Worm (Caenorhabditis elegans) whole organism, L4 larva: ENCODE data around the gene pzf-1.
"Not testable (repeated sequence)": the region's sequence is repeated elsewhere in the genome, so short reads cannot be mapped to it uniquely, and the experiment has no call there.

Experiments used
- F10B5.3 ChIP-seq: sonication (generic microtip); optimal IDR thresholded peaks from 2 replicates; lab custom pipeline; 2016; ENCODE audit warnings: mild to moderate bottlenecking, missing genetic modification characterization, missing compliant biosample characterization
- F26F4.8 ChIP-seq: fragments of 200-800 bp; sonication (Bioruptor generic); conservative IDR thresholded peaks from 2 replicates; pipeline ENCODE4 v1.3.6; 2022; ENCODE audit warnings: missing genetic modification characterization, missing compliant biosample characterization
- ZK337.2 ChIP-seq: fragments of 200-800 bp; sonication (Bioruptor generic); IDR thresholded peaks from 2 replicates; pipeline ENCODE4 v1.3.6; 2022; ENCODE audit warnings: missing genetic modification reagents, missing genetic modification characterization, missing compliant biosample characterization
- aly-2 ChIP-seq: sonication (generic microtip); optimal IDR thresholded peaks from 2 replicates; lab custom pipeline; 2018; ENCODE audit warnings: missing biosample characterization, missing genetic modification characterization
- ceh-28 ChIP-seq: fragments of 150-350 bp; optimal IDR thresholded peaks from 2 replicates; lab custom pipeline; 2014; ENCODE audit warnings: missing biosample characterization, missing genetic modification reagents, missing genetic modification characterization
- ceh-32 ChIP-seq: sonication (generic microtip); optimal IDR thresholded peaks from 2 replicates; lab custom pipeline; 2016; ENCODE audit warnings: mild to moderate bottlenecking, missing genetic modification characterization, missing compliant biosample characterization; ENCODE audit not compliant: poor library complexity
- ceh-44 ChIP-seq: fragments of 200-800 bp; sonication (Bioruptor generic); IDR thresholded peaks from 2 replicates; pipeline ENCODE4 v1.3.6; 2022; ENCODE audit warnings: missing genetic modification reagents, missing genetic modification characterization, missing compliant biosample characterization
- cey-2 ChIP-seq: sonication (generic microtip); optimal IDR thresholded peaks from 3 replicates; lab custom pipeline; 2017; ENCODE audit warnings: missing genetic modification characterization, mild to moderate bottlenecking, missing compliant biosample characterization, antibody characterized with exemption, borderline replicate concordance; ENCODE audit not compliant: insufficient read depth
- ctbp-1 ChIP-seq: fragments of 200-800 bp; sonication (Bioruptor generic); IDR thresholded peaks from 2 replicates; pipeline ENCODE4 v1.3.6; 2022; ENCODE audit warnings: missing genetic modification reagents, missing genetic modification characterization, missing compliant biosample characterization
- daf-16 ChIP-seq, 3 experiments: sonication (generic microtip); optimal IDR thresholded peaks; 2 replicates each; lab custom pipeline; 2016 to 2017; ENCODE audit warnings: missing genetic modification characterization in 3 of 3, missing genetic modification reagents in 3 of 3, mild to moderate bottlenecking in 2 of 3, missing compliant biosample characterization in 2 of 3, missing biosample characterization in 1 of 3, moderate library complexity in 1 of 3
- daf-19 ChIP-seq: fragments of 200-800 bp; sonication (Bioruptor generic); conservative IDR thresholded peaks from 2 replicates; pipeline ENCODE4 v1.3.6; 2022; ENCODE audit warnings: missing genetic modification characterization, missing compliant biosample characterization
- daf-8 ChIP-seq: fragments of 200-800 bp; sonication (Bioruptor generic); IDR thresholded peaks from 2 replicates; pipeline ENCODE4 v1.3.6; 2022; ENCODE audit warnings: missing genetic modification characterization, missing compliant biosample characterization
- dmd-6 ChIP-seq: fragments of 200-800 bp; sonication (Bioruptor generic); IDR thresholded peaks from 2 replicates; pipeline ENCODE4 v1.3.6; 2022; ENCODE audit warnings: missing genetic modification reagents, missing genetic modification characterization, missing compliant biosample characterization
- duxl-1 ChIP-seq: sonication (generic microtip); optimal IDR thresholded peaks from 2 replicates; lab custom pipeline; 2016; ENCODE audit warnings: mild to moderate bottlenecking, missing genetic modification characterization, moderate library complexity, missing compliant biosample characterization; ENCODE audit not compliant: poor library complexity
- egl-43 ChIP-seq: fragments of 200-800 bp; sonication (Bioruptor generic); IDR thresholded peaks from 2 replicates; pipeline ENCODE4 v1.3.6; 2022; ENCODE audit warnings: missing genetic modification reagents, missing genetic modification characterization, missing compliant biosample characterization
- hif-1 ChIP-seq, 2 experiments: sonication (generic microtip); optimal IDR thresholded peaks; 2 replicates each; lab custom pipeline; 2016 to 2017; ENCODE audit warnings: missing compliant biosample characterization in 2 of 2, missing genetic modification characterization in 2 of 2, missing genetic modification reagents in 2 of 2, missing genotype in 2 of 2, mild to moderate bottlenecking in 1 of 2
- hlh-11 ChIP-seq: fragments of 200-800 bp; sonication (Bioruptor generic); optimal IDR thresholded peaks from 2 replicates; lab custom pipeline; 2018; ENCODE audit warnings: mild to moderate bottlenecking, missing genetic modification characterization, missing compliant biosample characterization
- jun-1 ChIP-seq: fragments of 150-350 bp; optimal IDR thresholded peaks from 2 replicates; lab custom pipeline; 2014; ENCODE audit warnings: missing biosample characterization, missing genetic modification reagents, missing genetic modification characterization
- lin-38 ChIP-seq: fragments of 200-800 bp; sonication (Bioruptor generic); IDR thresholded peaks from 2 replicates; pipeline ENCODE4 v1.3.6; 2022; ENCODE audit warnings: missing genetic modification reagents, missing genetic modification characterization, missing compliant biosample characterization
- lin-39 ChIP-seq: fragments of 150-350 bp; optimal IDR thresholded peaks from 2 replicates; lab custom pipeline; 2014; ENCODE audit warnings: missing biosample characterization, missing genetic modification reagents, missing genetic modification characterization
- lir-3 ChIP-seq: sonication (generic microtip); optimal IDR thresholded peaks from 2 replicates; lab custom pipeline; 2016; ENCODE audit warnings: mild to moderate bottlenecking, missing genetic modification characterization, missing compliant biosample characterization
- lsy-2 ChIP-seq, 2 experiments: fragments of 150-350 bp in 1 of 2; sonication (generic microtip) in 1 of 2; optimal IDR thresholded peaks; 2 replicates each; lab custom pipeline; 2014 to 2017; ENCODE audit warnings: missing biosample characterization in 2 of 2, missing genetic modification characterization in 2 of 2
- nhr-102 ChIP-seq: sonication (generic microtip); optimal IDR thresholded peaks from 2 replicates; lab custom pipeline; 2016; ENCODE audit warnings: mild to moderate bottlenecking, missing genetic modification characterization, moderate library complexity, missing compliant biosample characterization
- nhr-11 ChIP-seq: fragments of 150-350 bp; optimal IDR thresholded peaks from 2 replicates; lab custom pipeline; 2014; ENCODE audit warnings: missing biosample characterization, missing genetic modification characterization
- nhr-25 ChIP-seq: sonication (generic microtip); optimal IDR thresholded peaks from 2 replicates; lab custom pipeline; 2017; ENCODE audit warnings: missing genetic modification characterization, mild to moderate bottlenecking, missing compliant biosample characterization, antibody characterized with exemption, moderate library complexity, borderline replicate concordance; ENCODE audit not compliant: insufficient read depth
- nhr-28 ChIP-seq: fragments of 150-350 bp; optimal IDR thresholded peaks from 2 replicates; lab custom pipeline; 2014; ENCODE audit warnings: missing biosample characterization, missing genetic modification characterization
- nhr-6 ChIP-seq: fragments of 150-350 bp; optimal IDR thresholded peaks from 2 replicates; lab custom pipeline; 2014; ENCODE audit warnings: missing biosample characterization, missing genetic modification characterization
- nhr-76 ChIP-seq: fragments of 150-350 bp; optimal IDR thresholded peaks from 2 replicates; lab custom pipeline; 2014; ENCODE audit warnings: missing biosample characterization, missing genetic modification characterization
- nhr-77 ChIP-seq: fragments of 150-350 bp; optimal IDR thresholded peaks from 2 replicates; lab custom pipeline; 2014; ENCODE audit warnings: missing biosample characterization, missing genetic modification characterization
- pha-4 ChIP-seq, 2 experiments: fragments of 150-350 bp in 1 of 2; fragments of 200-800 bp in 1 of 2; sonication (Bioruptor generic) in 1 of 2; IDR thresholded peaks in 1 of 2; optimal IDR thresholded peaks in 1 of 2; 2 replicates each; pipeline versions ENCODE4 v1.3.6 to Lab custom; 2014 to 2022; ENCODE audit warnings: missing genetic modification characterization in 2 of 2, missing genetic modification reagents in 2 of 2, missing biosample characterization in 1 of 2, missing compliant biosample characterization in 1 of 2
- php-3 ChIP-seq: fragments of 200-800 bp; sonication (Bioruptor generic); IDR thresholded peaks from 2 replicates; pipeline ENCODE4 v1.3.6; 2022; ENCODE audit warnings: missing genetic modification reagents, missing genetic modification characterization, missing compliant biosample characterization
- rbr-2 ChIP-seq: sonication (generic microtip); optimal IDR thresholded peaks from 2 replicates; lab custom pipeline; 2016; ENCODE audit warnings: missing genotype, missing genetic modification characterization, missing compliant biosample characterization
- unc-62 ChIP-seq, 3 experiments: fragments of 150-350 bp in 1 of 3; sonication (generic microtip); optimal IDR thresholded peaks in 2 of 3; peaks in 1 of 3; 1 replicate in 1 of 3; 2 replicates in 2 of 3; lab custom pipeline; 2014 to 2017; ENCODE audit warnings: missing biosample characterization in 3 of 3, missing genetic modification characterization in 3 of 3, missing genetic modification reagents in 3 of 3, missing genotype in 1 of 3
- vab-7 ChIP-seq: fragments of 200-800 bp; sonication (Bioruptor generic); IDR thresholded peaks from 2 replicates; pipeline ENCODE4 v1.3.6; 2022; ENCODE audit warnings: missing genetic modification reagents, missing genetic modification characterization, missing compliant biosample characterization
- zag-1 ChIP-seq: fragments of 150-350 bp; optimal IDR thresholded peaks from 2 replicates; lab custom pipeline; 2014; ENCODE audit warnings: missing biosample characterization, missing genetic modification characterization
- zfp-3 ChIP-seq: fragments of 200-800 bp; sonication (Bioruptor generic); conservative IDR thresholded peaks from 2 replicates; pipeline ENCODE4 v1.3.6; 2022; ENCODE audit warnings: missing genetic modification reagents, missing genetic modification characterization, missing compliant biosample characterization
- ztf-7 ChIP-seq: fragments of 150-350 bp; optimal IDR thresholded peaks from 2 replicates; lab custom pipeline; 2014; ENCODE audit warnings: missing biosample characterization, missing genetic modification characterization

Gene pzf-1

DNA sequence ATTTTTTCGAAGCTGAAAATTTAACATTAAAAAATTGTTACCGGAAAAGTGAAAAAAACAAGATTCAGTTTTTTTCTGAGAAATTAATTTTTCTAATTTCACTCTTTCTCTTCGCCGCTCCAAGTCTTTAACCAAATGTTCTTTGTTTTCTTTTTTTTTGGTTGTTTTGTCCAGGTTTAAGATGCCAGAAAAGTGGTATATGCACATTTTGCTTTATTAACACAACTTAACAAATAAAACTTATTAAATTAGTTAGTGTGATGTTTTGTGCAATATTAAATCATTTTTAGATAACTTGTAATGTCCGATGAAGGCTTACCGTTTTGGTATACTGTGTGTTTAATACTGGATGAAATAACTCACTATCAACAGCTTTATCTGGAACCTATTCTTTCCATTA lies 14.9 kb upstream of the pzf-1 start, which contains the start of gene srw-53:
Gene srw-53 (plus strand): TSS at position 301 of the 400 bp plus-strand sequence.
- TF ChIP-seq php-3 (no peak), lin-39 (no peak), nhr-11 (tag; lab: Kevin White, UChicago) (no peak), ceh-44 (no peak), lsy-2 (tag; optimal IDR thresholded peaks at IDR 0.05; lab: Kevin White, UChicago) (no peak), F10B5.3 (tag; lab: Kevin White, UChicago) (no peak), F26F4.8 (GFP tag; lab: Robert Waterston, UW) (no peak), ceh-32 (tag; lab: Kevin White, UChicago) (no peak), ctbp-1 (GFP tag; lab: Robert Waterston, UW) (no peak), lin-38 (GFP tag; lab: Robert Waterston, UW) (no peak), vab-7 (GFP tag; lab: Robert Waterston, UW) (no peak), lir-3 (tag; lab: Kevin White, UChicago) (no peak), hif-1 (tag; optimal IDR thresholded peaks at IDR 0.05; lab: Kevin White, UChicago) (no peak), cey-2 (no peak), daf-19 (no peak), egl-43 (GFP tag; lab: Robert Waterston, UW) (no peak)

DNA sequence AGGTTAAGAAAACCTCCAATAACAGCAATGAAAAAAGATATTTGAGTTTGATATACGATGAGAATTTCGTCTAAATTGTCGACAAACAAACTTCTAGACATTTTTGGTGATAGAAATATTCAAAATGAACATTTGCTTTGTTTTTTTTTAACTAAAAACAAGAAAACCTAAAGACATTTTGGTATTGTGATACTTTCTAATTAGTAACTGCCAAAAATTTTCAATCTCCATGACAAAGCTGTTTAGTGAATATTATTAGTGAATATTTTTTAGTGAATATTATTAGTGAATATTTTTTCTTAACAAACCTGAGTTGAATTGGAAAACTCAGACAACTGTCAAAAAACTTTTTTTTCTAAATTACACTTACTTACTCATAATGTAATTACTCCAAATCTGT lies 12.0 kb upstream of the pzf-1 start, which contains the start of gene srw-55:
Gene srw-55 (minus strand): TSS at position 101 of the 400 bp plus-strand sequence.
- no peak for TF ChIP-seq F10B5.3 (tag; lab: Kevin White, UChicago)
- peak in 1 of 2 experiments; percentile 66 for TF ChIP-seq unc-62 (GFP tag; optimal IDR thresholded peaks at IDR 0.05 in 1 of 2; lab: Kevin White, UChicago)
- no peak for TF ChIP-seq unc-62 (tag; optimal IDR thresholded peaks at IDR 0.05; lab: Kevin White, UChicago)

DNA sequence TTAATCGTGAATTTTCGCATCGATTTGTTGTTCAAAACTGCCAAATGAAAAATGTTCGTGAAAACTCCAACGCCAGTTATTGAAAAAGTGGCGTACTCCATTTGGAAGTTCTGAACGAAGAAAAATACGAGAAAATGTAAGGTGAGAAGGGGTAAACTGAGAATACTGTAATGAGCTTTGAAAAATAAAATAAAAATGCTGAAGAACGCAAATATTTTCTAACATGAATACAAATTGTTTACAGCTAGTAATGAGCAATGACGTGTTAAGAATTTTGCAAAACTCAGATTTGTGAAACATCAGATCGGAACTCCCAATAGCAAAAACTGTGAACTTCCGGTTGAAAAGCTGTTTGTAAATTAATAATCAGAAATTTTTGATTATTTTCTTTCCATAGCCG lies 4.2 kb upstream of the pzf-1 start, which contains the start of gene srw-26:
Gene srw-26 (minus strand): TSS at position 101 of the 400 bp plus-strand sequence.
- TF ChIP-seq jun-1 (tag; lab: Kevin White, UChicago) (no peak), lin-38 (GFP tag; lab: Robert Waterston, UW) (no peak), lsy-2 (tag; optimal IDR thresholded peaks at IDR 0.05; lab: Kevin White, UChicago) (no peak), lir-3 (tag; lab: Kevin White, UChicago) (no peak), ceh-32 (tag; lab: Kevin White, UChicago) (no peak), aly-2 (no peak), ztf-7 (tag; lab: Kevin White, UChicago) (no peak), F10B5.3 (tag; lab: Kevin White, UChicago) (no peak)

DNA sequence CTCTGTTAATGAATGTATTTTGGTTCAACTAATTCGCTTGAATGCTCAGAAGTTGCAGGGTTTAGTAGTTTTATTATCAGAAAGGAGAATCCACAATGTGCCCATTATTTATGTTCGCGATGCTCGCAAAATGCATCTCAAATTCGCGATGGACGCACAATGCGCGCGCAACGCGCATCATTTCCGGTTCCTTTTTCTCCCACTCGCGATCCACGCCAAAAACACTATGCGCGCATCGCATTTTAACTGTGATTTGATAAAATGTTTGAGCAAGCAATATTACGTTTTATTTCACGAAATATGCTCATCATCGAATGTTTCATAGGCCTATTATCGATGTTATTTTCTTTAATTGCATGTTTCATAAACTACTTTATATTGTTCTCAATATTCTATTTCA lies 1.7 kb upstream of the pzf-1 start, which contains the start of gene srbc-77:
Gene srbc-77 (plus strand): TSS at position 301 of the 400 bp plus-strand sequence.
- not testable (repeated sequence) for TF ChIP-seq nhr-25 (tag; lab: Kevin White, UChicago); daf-8 (GFP tag; lab: Robert Waterston, UW); nhr-102 (tag; lab: Kevin White, UChicago)

DNA sequence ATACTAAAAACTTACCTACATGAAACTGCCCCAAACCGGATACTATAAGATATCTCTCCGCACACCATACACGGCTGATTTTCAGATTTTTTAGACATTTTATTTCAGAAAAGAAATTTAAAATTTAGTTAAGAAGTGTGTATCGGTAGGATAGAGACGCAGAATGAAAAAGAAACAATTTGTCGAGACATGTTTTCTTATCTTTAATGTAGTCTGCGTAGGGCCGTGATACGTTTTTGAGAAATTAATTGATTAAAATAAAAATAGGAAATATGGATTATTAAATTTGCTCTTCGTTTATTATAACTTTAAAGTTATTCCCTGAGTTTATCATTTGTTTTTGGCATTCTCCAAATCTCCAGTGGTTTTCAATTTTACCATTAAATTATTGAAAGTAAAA lies 3.9 kb downstream of the pzf-1 start, which contains the start of gene nhr-108:
Gene nhr-108 (minus strand): TSS at position 166 of the 400 bp plus-strand sequence.
- TF ChIP-seq nhr-76 (tag; lab: Kevin White, UChicago) (no peak), daf-16 (GFP tag; optimal IDR thresholded peaks at IDR 0.05; lab: Kevin White, UChicago) (no peak), daf-16 (tag; optimal IDR thresholded peaks at IDR 0.05; lab: Kevin White, UChicago) (peak; percentile 39), nhr-77 (tag; lab: Kevin White, UChicago) (peak; percentile 68), hif-1 (tag; optimal IDR thresholded peaks at IDR 0.05; lab: Kevin White, UChicago) (no peak), nhr-28 (peak; percentile 87), dmd-6 (no peak)

DNA sequence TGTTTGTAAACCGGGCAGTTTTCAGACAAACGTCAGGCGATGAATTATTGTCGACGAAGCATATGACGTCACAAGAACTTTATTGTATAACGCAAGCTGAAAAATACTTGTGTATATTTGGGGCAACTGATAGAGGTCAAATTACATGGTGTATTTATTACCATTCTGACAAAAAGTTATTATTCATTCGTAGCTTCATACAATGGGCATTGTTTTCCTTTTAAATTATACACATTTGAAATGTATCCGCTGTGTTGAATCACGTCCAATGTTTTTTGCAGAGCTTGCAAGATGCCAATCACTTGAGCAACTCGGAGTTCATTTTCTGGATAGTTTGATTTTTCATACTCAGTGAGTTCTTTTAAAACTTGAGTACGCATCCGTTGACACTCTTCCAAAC lies 5.2 kb downstream of the pzf-1 start, which contains the start of gene F35E8.13:
Gene F35E8.13 (plus strand): TSS at position 301 of the 400 bp plus-strand sequence.
- TF ChIP-seq ztf-7 (tag; lab: Kevin White, UChicago) (no peak), duxl-1 (tag; lab: Kevin White, UChicago) (no peak), ceh-32 (tag; lab: Kevin White, UChicago) (no peak), F26F4.8 (GFP tag; lab: Robert Waterston, UW) (no peak), ZK337.2 (no peak), zag-1 (tag; lab: Kevin White, UChicago) (no peak), pha-4 (GFP tag; IDR thresholded peaks at IDR 0.05; lab: Robert Waterston, UW) (no peak), pha-4 (tag; optimal IDR thresholded peaks at IDR 0.05; lab: Kevin White, UChicago) (no peak), ctbp-1 (GFP tag; lab: Robert Waterston, UW) (no peak), rbr-2 (tag; lab: Kevin White, UChicago) (no peak), cey-2 (no peak), ceh-28 (tag; lab: Kevin White, UChicago) (no peak), zfp-3 (GFP tag; lab: Robert Waterston, UW) (no peak), nhr-76 (tag; lab: Kevin White, UChicago) (no peak), nhr-6 (no peak), nhr-25 (tag; lab: Kevin White, UChicago) (no peak), hlh-11 (tag; lab: Kevin White, UChicago) (no peak)
